Fruit fly (Drosophila melanogaster) whole organism, embryonic: ENCODE results near the gene Syx13.

Source experiments
- Aef1 ChIP-seq: fragments of 200-800 bp; sonication (Bioruptor generic); IDR thresholded peaks from 3 replicates; pipeline ENCODE4 v1.3.6; 2022; ENCODE audit warnings: missing biosample characterization, missing genetic modification characterization
- Atf3 ChIP-seq: fragments of 200-800 bp; sonication (Bioruptor generic); optimal IDR thresholded peaks from 3 replicates; lab custom pipeline; 2016; ENCODE audit warnings: missing biosample characterization, missing genetic modification characterization
- B-H2 ChIP-seq: fragments of 200-800 bp; sonication (Bioruptor generic); optimal IDR thresholded peaks from 2 replicates; lab custom pipeline; 2018; ENCODE audit warnings: missing biosample characterization, mild to moderate bottlenecking, missing genetic modification characterization
- Bgb ChIP-seq: fragments of 200-800 bp; sonication (Bioruptor generic); IDR thresholded peaks from 2 replicates; pipeline ENCODE4 v1.3.6; 2022; ENCODE audit warnings: missing biosample characterization, missing genetic modification characterization; ENCODE audit not compliant: partially characterized antibody
- CG10431 ChIP-seq: fragments of 200-800 bp; sonication (Bioruptor generic); optimal IDR thresholded peaks from 3 replicates; lab custom pipeline; 2018; ENCODE audit warnings: missing biosample characterization, mild to moderate bottlenecking, missing genetic modification characterization
- CG10462 ChIP-seq: fragments of 200-800 bp; sonication (Bioruptor generic); optimal IDR thresholded peaks from 2 replicates; lab custom pipeline; 2016; ENCODE audit warnings: missing biosample characterization, missing genetic modification characterization
- CG11085 ChIP-seq: fragments of 200-800 bp; sonication (Bioruptor generic); IDR thresholded peaks from 2 replicates; pipeline ENCODE4 v1.3.6; 2022; ENCODE audit warnings: missing biosample characterization, missing genetic modification characterization
- CG11247 ChIP-seq: fragments of 200-800 bp; sonication (Bioruptor generic); IDR thresholded peaks from 2 replicates; pipeline ENCODE4 v1.3.6; 2022; ENCODE audit warnings: missing biosample characterization, missing genetic modification characterization
- CG11504 ChIP-seq: fragments of 200-800 bp; sonication (Bioruptor generic); optimal IDR thresholded peaks from 3 replicates; lab custom pipeline; 2019; ENCODE audit warnings: missing biosample characterization, mild to moderate bottlenecking, missing genetic modification characterization, moderate library complexity
- CG12744 ChIP-seq: fragments of 200-800 bp; sonication (Bioruptor generic); optimal IDR thresholded peaks from 2 replicates; lab custom pipeline; 2016; ENCODE audit warnings: missing biosample characterization, missing genetic modification characterization
- CG14441 ChIP-seq: fragments of 200-800 bp; sonication (Bioruptor generic); IDR thresholded peaks from 2 replicates; pipeline ENCODE4 v1.3.6; 2022; ENCODE audit warnings: missing biosample characterization, missing genetic modification characterization
- CG14667 ChIP-seq: fragments of 200-800 bp; sonication (Bioruptor generic); IDR thresholded peaks from 2 replicates; pipeline ENCODE4 v1.3.6; 2022; ENCODE audit warnings: missing biosample characterization, missing genetic modification characterization
- CG1647 ChIP-seq: fragments of 200-800 bp; sonication (Bioruptor generic); optimal IDR thresholded peaks from 3 replicates; lab custom pipeline; 2016; ENCODE audit warnings: missing biosample characterization, missing genetic modification characterization
- CG17568 ChIP-seq: fragments of 200-800 bp; sonication (Bioruptor generic); optimal IDR thresholded peaks from 2 replicates; lab custom pipeline; 2018; ENCODE audit warnings: missing biosample characterization, mild to moderate bottlenecking, missing genetic modification characterization, moderate library complexity
- CG18011 ChIP-seq: fragments of 200-800 bp; sonication (Bioruptor generic); optimal IDR thresholded peaks from 2 replicates; lab custom pipeline; 2017; ENCODE audit warnings: missing biosample characterization, missing genetic modification characterization, mild to moderate bottlenecking, moderate library complexity, missing genotype
- CG18599 ChIP-seq: fragments of 200-800 bp; sonication (Bioruptor generic); optimal IDR thresholded peaks from 3 replicates; lab custom pipeline; 2017; ENCODE audit warnings: missing biosample characterization, missing genetic modification characterization, mild to moderate bottlenecking, moderate library complexity, missing genetic modification reagents
- CG2202 ChIP-seq: fragments of 200-800 bp; sonication (Bioruptor generic); optimal IDR thresholded peaks from 2 replicates; lab custom pipeline; 2018; ENCODE audit warnings: missing biosample characterization, mild to moderate bottlenecking, missing genetic modification characterization
- CG3281 ChIP-seq: fragments of 200-800 bp; sonication (Bioruptor generic); optimal IDR thresholded peaks from 3 replicates; lab custom pipeline; 2017; ENCODE audit warnings: missing biosample characterization, mild to moderate bottlenecking, missing genetic modification characterization
- CG43689 ChIP-seq: fragments of 200-800 bp; sonication (Bioruptor generic); IDR thresholded peaks from 2 replicates; pipeline ENCODE4 v1.3.6; 2022; ENCODE audit warnings: missing biosample characterization, missing genetic modification characterization
- CG4820 ChIP-seq: fragments of 200-800 bp; sonication (Bioruptor generic); optimal IDR thresholded peaks from 3 replicates; lab custom pipeline; 2016; ENCODE audit warnings: missing biosample characterization, missing genetic modification characterization
- CG6175 ChIP-seq: fragments of 200-800 bp; sonication (Bioruptor generic); IDR thresholded peaks from 3 replicates; pipeline ENCODE4 v1.3.6; 2022; ENCODE audit warnings: missing biosample characterization, missing genetic modification characterization
- CG7963 ChIP-seq: fragments of 200-800 bp; sonication (Bioruptor generic); IDR thresholded peaks from 3 replicates; pipeline ENCODE4 v1.3.6; 2022; ENCODE audit warnings: missing biosample characterization, missing genetic modification characterization; ENCODE audit not compliant: partially characterized antibody
- CG9437 ChIP-seq: fragments of 200-800 bp; sonication (Bioruptor generic); optimal IDR thresholded peaks from 2 replicates; lab custom pipeline; 2018; ENCODE audit warnings: missing biosample characterization, mild to moderate bottlenecking, missing genetic modification characterization
- CG9876 ChIP-seq: fragments of 200-800 bp; sonication (Bioruptor generic); optimal IDR thresholded peaks from 2 replicates; lab custom pipeline; 2016; ENCODE audit warnings: missing biosample characterization, missing genetic modification characterization
- CkIIα-i1 ChIP-seq: fragments of 200-800 bp; sonication (Bioruptor generic); IDR thresholded peaks from 2 replicates; pipeline ENCODE4 v1.3.6; 2022; ENCODE audit warnings: missing biosample characterization, missing genetic modification characterization
- CoRest ChIP-seq: fragments of 200-800 bp; sonication (Bioruptor generic); optimal IDR thresholded peaks from 3 replicates; lab custom pipeline; 2018; ENCODE audit warnings: missing biosample characterization, mild to moderate bottlenecking, missing genetic modification characterization, moderate library complexity
- Dll ChIP-seq: fragments of 200-800 bp; sonication (Bioruptor generic); IDR thresholded peaks from 4 replicates; pipeline ENCODE4 v1.3.6; 2022; ENCODE audit warnings: missing biosample characterization, missing genetic modification characterization; ENCODE audit not compliant: partially characterized antibody
- Dp ChIP-seq: fragments of 200-800 bp; sonication (Bioruptor generic); optimal IDR thresholded peaks from 2 replicates; lab custom pipeline; 2018; ENCODE audit warnings: missing biosample characterization, mild to moderate bottlenecking, missing genetic modification characterization, moderate library complexity
- ERR ChIP-seq: fragments of 200-800 bp; sonication (Bioruptor generic); optimal IDR thresholded peaks from 2 replicates; lab custom pipeline; 2016; ENCODE audit warnings: missing biosample characterization, missing genetic modification characterization
- Ets97D ChIP-seq: fragments of 200-800 bp; sonication (Bioruptor generic); optimal IDR thresholded peaks from 3 replicates; lab custom pipeline; 2016; ENCODE audit warnings: missing biosample characterization, missing genetic modification characterization
- HLH3B ChIP-seq: fragments of 200-800 bp; sonication (Bioruptor generic); IDR thresholded peaks from 2 replicates; pipeline ENCODE4 v1.3.6; 2022; ENCODE audit warnings: missing biosample characterization, missing genetic modification characterization
- Hmr ChIP-seq: fragments of 200-800 bp; sonication (Bioruptor generic); optimal IDR thresholded peaks from 3 replicates; lab custom pipeline; 2017; ENCODE audit warnings: mild to moderate bottlenecking, missing biosample characterization, missing genetic modification reagents, missing genetic modification characterization
- Hmx ChIP-seq: fragments of 200-800 bp; sonication (Bioruptor generic); optimal IDR thresholded peaks from 2 replicates; lab custom pipeline; 2016; ENCODE audit warnings: missing biosample characterization, missing genetic modification characterization
- Neu2 ChIP-seq: fragments of 200-800 bp; sonication (Bioruptor generic); optimal IDR thresholded peaks from 3 replicates; lab custom pipeline; 2016; ENCODE audit warnings: missing biosample characterization, missing genetic modification characterization, borderline replicate concordance
- NfI ChIP-seq: fragments of 200-800 bp; sonication (Bioruptor generic); optimal IDR thresholded peaks from 3 replicates; lab custom pipeline; 2018; ENCODE audit warnings: missing biosample characterization, mild to moderate bottlenecking, missing genetic modification characterization, moderate library complexity
- Vsx1 ChIP-seq: fragments of 200-800 bp; sonication (Bioruptor generic); optimal IDR thresholded peaks from 2 replicates; lab custom pipeline; 2017; ENCODE audit warnings: missing biosample characterization, mild to moderate bottlenecking, missing genetic modification characterization, missing genetic modification reagents
- ab ChIP-seq: fragments of 200-800 bp; sonication (Bioruptor generic); optimal IDR thresholded peaks from 2 replicates; lab custom pipeline; 2016; ENCODE audit warnings: missing biosample characterization, missing genetic modification characterization
- al ChIP-seq: fragments of 200-800 bp; sonication (Bioruptor generic); IDR thresholded peaks from 2 replicates; pipeline ENCODE4 v1.3.6; 2022; ENCODE audit warnings: missing biosample characterization, missing genetic modification characterization
- ase ChIP-seq: fragments of 200-800 bp; sonication (Bioruptor generic); IDR thresholded peaks from 3 replicates; pipeline ENCODE4 v1.3.6; 2022; ENCODE audit warnings: missing biosample characterization, missing genetic modification characterization
- crol ChIP-seq: fragments of 200-800 bp; sonication (Bioruptor generic); IDR thresholded peaks from 2 replicates; pipeline ENCODE4 v1.3.6; 2022; ENCODE audit warnings: missing biosample characterization, missing genetic modification characterization
- en ChIP-seq: fragments of 200-800 bp; sonication (Bioruptor generic); optimal IDR thresholded peaks from 2 replicates; lab custom pipeline; 2016; ENCODE audit warnings: missing biosample characterization, missing genetic modification characterization
- fd64A ChIP-seq: fragments of 200-800 bp; sonication (Bioruptor generic); optimal IDR thresholded peaks from 3 replicates; lab custom pipeline; 2018; ENCODE audit warnings: missing biosample characterization, mild to moderate bottlenecking, missing genetic modification characterization
- hb ChIP-seq: fragments of 200-800 bp; sonication (Bioruptor generic); IDR thresholded peaks from 3 replicates; pipeline ENCODE4 v1.3.6; 2022; ENCODE audit warnings: missing biosample characterization, missing genetic modification characterization; ENCODE audit not compliant: partially characterized antibody
- knrl ChIP-seq: fragments of 200-800 bp; sonication (Bioruptor generic); IDR thresholded peaks from 3 replicates; pipeline ENCODE4 v1.3.6; 2022; ENCODE audit warnings: missing biosample characterization, missing genetic modification characterization; ENCODE audit not compliant: partially characterized antibody
- lov ChIP-seq, 2 experiments: fragments of 200-800 bp in 1 of 2; fragments of >200 bp in 1 of 2; sonication (Bioruptor generic) in 1 of 2; IDR thresholded peaks in 1 of 2; optimal IDR thresholded peaks in 1 of 2; 2 replicates in 1 of 2; 3 replicates in 1 of 2; pipeline versions ENCODE4 v1.3.6 to Lab custom; 2017 to 2022; ENCODE audit warnings: missing biosample characterization in 1 of 2, missing genetic modification characterization in 1 of 2
- salm ChIP-seq: fragments of 200-800 bp; sonication (Bioruptor generic); optimal IDR thresholded peaks from 2 replicates; lab custom pipeline; 2018; ENCODE audit warnings: missing biosample characterization, mild to moderate bottlenecking, missing genetic modification characterization
- shn ChIP-seq: fragments of 200-800 bp; sonication (Bioruptor generic); optimal IDR thresholded peaks from 3 replicates; lab custom pipeline; 2016; ENCODE audit warnings: missing biosample characterization, missing genetic modification characterization
- sqz ChIP-seq: fragments of 200-800 bp; sonication (Bioruptor generic); optimal IDR thresholded peaks from 3 replicates; lab custom pipeline; 2018; ENCODE audit warnings: missing biosample characterization, mild to moderate bottlenecking, missing genetic modification characterization
- stwl ChIP-seq: fragments of 200-800 bp; sonication (Bioruptor generic); optimal IDR thresholded peaks from 3 replicates; lab custom pipeline; 2018; ENCODE audit warnings: missing biosample characterization, mild to moderate bottlenecking, missing genetic modification characterization, moderate library complexity
- tll ChIP-seq, 2 experiments: fragments of 200-800 bp in 1 of 2; fragments of >200 bp in 1 of 2; sonication (Bioruptor generic) in 1 of 2; optimal IDR thresholded peaks; 2 replicates each; lab custom pipeline; 2017 to 2019; ENCODE audit warnings: missing biosample characterization in 2 of 2, missing genetic modification characterization in 2 of 2, mild to moderate bottlenecking in 1 of 2, moderate library complexity in 1 of 2

The Syx13 gene

DNA sequence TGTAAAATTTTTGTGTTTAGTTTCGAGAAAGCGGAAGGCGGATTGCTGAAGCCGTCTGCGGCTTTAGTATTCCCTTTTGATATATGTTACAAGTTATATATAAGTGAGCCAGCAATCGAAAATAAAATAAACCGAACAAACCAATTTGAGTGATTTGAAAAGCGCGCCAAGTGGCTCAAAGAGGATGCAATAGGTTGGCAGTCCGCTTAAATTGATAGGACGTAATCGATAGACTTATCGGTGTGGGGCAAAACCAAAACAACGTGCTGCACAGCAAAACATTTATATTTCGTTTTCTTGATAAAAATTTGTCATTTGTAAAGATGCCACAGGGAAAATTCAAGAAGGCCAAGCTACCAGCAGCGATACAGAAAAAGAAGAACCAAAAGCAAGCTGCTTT is 2.5 kb downstream of the Syx13 start, which contains the start of gene CG11279 (continued):
- TF ChIP-seq CG14441 (GFP tag; lab: Robert Waterston, UW), result no peak
- no peak for TF ChIP-seq al
- no peak for TF ChIP-seq CG4820
- no peak for TF ChIP-seq CG10431 (GFP tag; lab: Kevin White, UChicago)
- TF ChIP-seq tll (GFP tag; optimal IDR thresholded peaks at IDR 0.05; lab: Kevin White, UChicago), result no peak
- no peak for TF ChIP-seq CG2202 (tag; lab: Kevin White, UChicago)
- TF ChIP-seq hb (GFP tag; lab: Robert Waterston, UW), result 0 out of 3 replicates have a peak, but pooled peaks have one; percentile 59
- TF ChIP-seq sqz (GFP tag; lab: Kevin White, UChicago), result no peak
- no peak for TF ChIP-seq Aef1 (GFP tag; lab: Robert Waterston, UW)
- no peak for TF ChIP-seq Hmr (GFP tag; lab: Kevin White, UChicago)
- no peak for TF ChIP-seq CG3281 (GFP tag; lab: Kevin White, UChicago)
- no peak for TF ChIP-seq Atf3
- no peak for TF ChIP-seq shn (GFP tag; lab: Kevin White, UChicago)
- peak; percentile 78; the same call in 2 of the 3 replicates for TF ChIP-seq CG7963 (GFP tag; lab: Robert Waterston, UW)
- no peak for TF ChIP-seq CG43689
- TF ChIP-seq knrl (GFP tag; lab: Robert Waterston, UW), result peak; percentile 37; the same call in 1 of the 3 replicates
- TF ChIP-seq Dp (GFP tag; lab: Kevin White, UChicago), result peak; percentile 98
- TF ChIP-seq CG17568, result no peak
- TF ChIP-seq NfI (GFP tag; lab: Kevin White, UChicago), result no peak
- no peak for TF ChIP-seq HLH3B (GFP tag; lab: Robert Waterston, UW)
- no peak for TF ChIP-seq CG10462 (GFP tag; lab: Kevin White, UChicago)
- TF ChIP-seq CG1647, result no peak
- no peak for TF ChIP-seq ase
- TF ChIP-seq CoRest, result no peak
- TF ChIP-seq CG11247 (GFP tag; lab: Robert Waterston, UW), result no peak
- TF ChIP-seq Ets97D, result peak; percentile 37
- no peak for TF ChIP-seq crol (GFP tag; lab: Robert Waterston, UW)
- peak; percentile 79 for TF ChIP-seq Dll (GFP tag; lab: Robert Waterston, UW)
- no peak for TF ChIP-seq CG14667 (GFP tag; lab: Robert Waterston, UW)
- no peak for TF ChIP-seq salm
- no peak for TF ChIP-seq CG9437 (GFP tag; lab: Kevin White, UChicago)
- TF ChIP-seq CG11085 (GFP tag; lab: Robert Waterston, UW), result no peak
- no peak for TF ChIP-seq CG6175 (GFP tag; lab: Robert Waterston, UW)
- TF ChIP-seq Bgb (GFP tag; lab: Robert Waterston, UW), result peak; percentile 78
- TF ChIP-seq stwl (tag; lab: Kevin White, UChicago), result peak; percentile 53
- no peak for TF ChIP-seq en (GFP tag; lab: Kevin White, UChicago)
- TF ChIP-seq CG9876 (GFP tag; lab: Kevin White, UChicago), result no peak
- TF ChIP-seq CG18011 (GFP tag; lab: Kevin White, UChicago), result peak; percentile 4
- no peak for TF ChIP-seq CG11504
- TF ChIP-seq CG12744 (GFP tag; lab: Kevin White, UChicago), result no peak
- no peak for TF ChIP-seq Neu2
- TF ChIP-seq Vsx1, result no peak
- no peak for TF ChIP-seq B-H2
- TF ChIP-seq fd64A, result no peak
- no peak for TF ChIP-seq lov (optimal IDR thresholded peaks at IDR 0.05; lab: Kevin White, UChicago)
- no peak for TF ChIP-seq lov (GFP tag; IDR thresholded peaks at IDR 0.05; lab: Robert Waterston, UW)
- TF ChIP-seq ERR (GFP tag; lab: Kevin White, UChicago), result no peak
- TF ChIP-seq CkIIα-i1 (GFP tag; lab: Robert Waterston, UW), result no peak
- no peak for TF ChIP-seq ab (GFP tag; lab: Kevin White, UChicago)
- no peak for TF ChIP-seq CG18599 (GFP tag; lab: Kevin White, UChicago)
- no peak for TF ChIP-seq Hmx (GFP tag; lab: Kevin White, UChicago)
